Fruit fly (Drosophila melanogaster) whole organism, embryonic: ENCODE data around the gene CG2187.
A peak's percentile ranks its signal among the peaks of the same experiment; 100 is the strongest.

Source experiments
- ATbp ChIP-seq: fragments of 200-800 bp; sonication (Bioruptor generic); optimal IDR thresholded peaks from 2 replicates; lab custom pipeline; 2017; ENCODE audit warnings: missing biosample characterization, mild to moderate bottlenecking, missing genetic modification characterization, missing genetic modification reagents
- Adf1 ChIP-seq: fragments of 200-800 bp; sonication (Bioruptor generic); IDR thresholded peaks from 2 replicates; pipeline ENCODE4 v1.3.6; 2022; ENCODE audit warnings: missing biosample characterization, missing genetic modification characterization
- Antp ChIP-seq: fragments of 200-800 bp; sonication (Bioruptor generic); optimal IDR thresholded peaks from 3 replicates; lab custom pipeline; 2016; ENCODE audit warnings: missing biosample characterization, missing genetic modification characterization
- B-H2 ChIP-seq: fragments of 200-800 bp; sonication (Bioruptor generic); optimal IDR thresholded peaks from 2 replicates; lab custom pipeline; 2018; ENCODE audit warnings: missing biosample characterization, mild to moderate bottlenecking, missing genetic modification characterization
- Bteb2 ChIP-seq: fragments of 200-800 bp; sonication (Bioruptor generic); optimal IDR thresholded peaks from 2 replicates; lab custom pipeline; 2016; ENCODE audit warnings: missing biosample characterization, missing genetic modification characterization
- CG10274 ChIP-seq: fragments of 200-800 bp; sonication (Bioruptor generic); optimal IDR thresholded peaks from 3 replicates; lab custom pipeline; 2017; ENCODE audit warnings: missing biosample characterization, mild to moderate bottlenecking, missing genetic modification characterization
- CG10366 ChIP-seq: fragments of 200-800 bp; sonication (Bioruptor generic); IDR thresholded peaks from 2 replicates; pipeline ENCODE4 v1.3.6; 2022; ENCODE audit warnings: missing biosample characterization, missing genetic modification characterization
- CG11456 ChIP-seq: fragments of 200-800 bp; sonication (Bioruptor generic); IDR thresholded peaks from 3 replicates; pipeline ENCODE4 v1.3.6; 2022; ENCODE audit warnings: missing biosample characterization, missing genetic modification characterization
- CG11695 ChIP-seq: fragments of 200-800 bp; sonication (Bioruptor generic); IDR thresholded peaks from 3 replicates; pipeline ENCODE4 v1.3.6; 2022; ENCODE audit warnings: missing biosample characterization, missing genetic modification characterization
- CG11723 ChIP-seq: fragments of 200-800 bp; sonication (Bioruptor generic); optimal IDR thresholded peaks from 2 replicates; lab custom pipeline; 2017; ENCODE audit warnings: missing biosample characterization, mild to moderate bottlenecking, missing genetic modification characterization
- CG1233 ChIP-seq: fragments of 200-800 bp; sonication (Bioruptor generic); optimal IDR thresholded peaks from 4 replicates; lab custom pipeline; 2018; ENCODE audit warnings: missing biosample characterization, mild to moderate bottlenecking, missing genetic modification characterization
- CG16815 ChIP-seq: fragments of 200-800 bp; sonication (Bioruptor generic); optimal IDR thresholded peaks from 3 replicates; lab custom pipeline; 2017; ENCODE audit warnings: missing biosample characterization, mild to moderate bottlenecking, missing genetic modification characterization
- CG17359 ChIP-seq: fragments of 200-800 bp; sonication (Bioruptor generic); optimal IDR thresholded peaks from 3 replicates; lab custom pipeline; 2018; ENCODE audit warnings: missing biosample characterization, mild to moderate bottlenecking, missing genetic modification characterization, moderate library complexity
- CG17361 ChIP-seq: fragments of 200-800 bp; sonication (Bioruptor generic); IDR thresholded peaks from 3 replicates; pipeline ENCODE4 v1.3.6; 2022; ENCODE audit warnings: missing biosample characterization, missing genetic modification characterization
- CG17912 ChIP-seq: fragments of 200-800 bp; sonication (Bioruptor generic); optimal IDR thresholded peaks from 2 replicates; lab custom pipeline; 2018; ENCODE audit warnings: missing biosample characterization, mild to moderate bottlenecking, missing genetic modification characterization
- CG2678 ChIP-seq: fragments of 200-800 bp; sonication (Bioruptor generic); optimal IDR thresholded peaks from 3 replicates; lab custom pipeline; 2019; ENCODE audit warnings: missing biosample characterization, mild to moderate bottlenecking, missing genetic modification characterization, moderate library complexity
- CG3726 ChIP-seq: fragments of 200-800 bp; sonication (Bioruptor generic); IDR thresholded peaks from 3 replicates; pipeline ENCODE4, ENCODE4 v1.3.6; 2022; ENCODE audit warnings: missing biosample characterization, missing genetic modification characterization
- CG4360 ChIP-seq: fragments of 200-800 bp; sonication (Bioruptor generic); IDR thresholded peaks from 2 replicates; pipeline ENCODE4 v1.3.6; 2022; ENCODE audit warnings: missing biosample characterization, missing genetic modification characterization
- CG5180 ChIP-seq: fragments of 200-800 bp; sonication (Bioruptor generic); optimal IDR thresholded peaks from 3 replicates; lab custom pipeline; 2017; ENCODE audit warnings: missing biosample characterization, missing genetic modification characterization, mild to moderate bottlenecking, moderate library complexity, missing genetic modification reagents
- CG6765 ChIP-seq: fragments of 200-800 bp; sonication (Bioruptor generic); optimal IDR thresholded peaks from 3 replicates; lab custom pipeline; 2017; ENCODE audit warnings: missing biosample characterization, mild to moderate bottlenecking, missing genetic modification characterization
- CG9932 ChIP-seq: fragments of 200-800 bp; sonication (Bioruptor generic); IDR thresholded peaks from 2 replicates; pipeline ENCODE4 v1.3.6; 2022; ENCODE audit warnings: missing biosample characterization, missing genetic modification characterization
- Dek ChIP-seq: fragments of 200-800 bp; sonication (Bioruptor generic); optimal IDR thresholded peaks from 3 replicates; lab custom pipeline; 2019; ENCODE audit warnings: missing biosample characterization, mild to moderate bottlenecking, missing genetic modification characterization, moderate library complexity
- Dll ChIP-seq: fragments of 200-800 bp; sonication (Bioruptor generic); IDR thresholded peaks from 4 replicates; pipeline ENCODE4 v1.3.6; 2022; ENCODE audit warnings: missing biosample characterization, missing genetic modification characterization; ENCODE audit not compliant: partially characterized antibody
- Dref ChIP-seq: fragments of 200-800 bp; sonication (Bioruptor generic); IDR thresholded peaks from 2 replicates; pipeline ENCODE4 v1.3.6; 2022; ENCODE audit warnings: missing biosample characterization, missing genetic modification characterization
- Drgx ChIP-seq: fragments of 200-800 bp; sonication (Bioruptor generic); IDR thresholded peaks from 2 replicates; pipeline ENCODE4 v1.3.6; 2022; ENCODE audit warnings: missing biosample characterization, missing genetic modification characterization
- E2f1 ChIP-seq: fragments of 200-800 bp; sonication (Bioruptor generic); IDR thresholded peaks from 2 replicates; pipeline ENCODE4 v1.3.6; 2022; ENCODE audit warnings: missing biosample characterization, missing genetic modification characterization
- HmgZ ChIP-seq: fragments of 200-800 bp; sonication (Bioruptor generic); optimal IDR thresholded peaks from 2 replicates; lab custom pipeline; 2018; ENCODE audit warnings: missing biosample characterization, mild to moderate bottlenecking, missing genetic modification characterization
- Oli ChIP-seq: fragments of 200-800 bp; sonication (Bioruptor generic); optimal IDR thresholded peaks from 2 replicates; lab custom pipeline; 2018; ENCODE audit warnings: missing biosample characterization, mild to moderate bottlenecking, missing genetic modification characterization, moderate library complexity
- Pdp1 ChIP-seq, 2 experiments: fragments of 200-800 bp; sonication (Bioruptor generic); optimal IDR thresholded peaks; 3 replicates each; lab custom pipeline; 2016; ENCODE audit warnings: missing biosample characterization in 2 of 2, missing genetic modification characterization in 2 of 2, mild to moderate bottlenecking in 1 of 2, moderate library complexity in 1 of 2
- Poxn ChIP-seq: fragments of 200-800 bp; sonication (Bioruptor generic); IDR thresholded peaks from 2 replicates; pipeline ENCODE4 v1.3.6; 2022; ENCODE audit warnings: missing biosample characterization, missing genetic modification characterization
- ab ChIP-seq: fragments of 200-800 bp; sonication (Bioruptor generic); optimal IDR thresholded peaks from 2 replicates; lab custom pipeline; 2016; ENCODE audit warnings: missing biosample characterization, missing genetic modification characterization
- abd-A ChIP-seq: fragments of 200-800 bp; sonication (Bioruptor generic); optimal IDR thresholded peaks from 3 replicates; lab custom pipeline; 2019; ENCODE audit warnings: missing biosample characterization, mild to moderate bottlenecking, missing genetic modification characterization, moderate library complexity
- ac ChIP-seq: fragments of 200-800 bp; sonication (Bioruptor generic); optimal IDR thresholded peaks from 3 replicates; lab custom pipeline; 2017; ENCODE audit warnings: missing biosample characterization, mild to moderate bottlenecking, missing genetic modification characterization
- az2 ChIP-seq: fragments of 200-800 bp; sonication (Bioruptor generic); optimal IDR thresholded peaks from 3 replicates; lab custom pipeline; 2016; ENCODE audit warnings: missing biosample characterization, missing genetic modification characterization
- cad ChIP-seq: fragments of >200 bp; optimal IDR thresholded peaks from 2 replicates; lab custom pipeline; 2017; ENCODE audit warnings: missing biosample characterization, missing genetic modification characterization
- cwo ChIP-seq: fragments of 200-800 bp; sonication (Bioruptor generic); optimal IDR thresholded peaks from 3 replicates; lab custom pipeline; 2017; ENCODE audit warnings: missing biosample characterization, missing genetic modification characterization, mild to moderate bottlenecking, moderate library complexity, missing genetic modification reagents
- disco-r ChIP-seq: fragments of 200-800 bp; sonication (Bioruptor generic); optimal IDR thresholded peaks from 2 replicates; lab custom pipeline; 2016; ENCODE audit warnings: missing biosample characterization, missing genetic modification characterization
- ems ChIP-seq: fragments of 200-800 bp; sonication (Bioruptor generic); optimal IDR thresholded peaks from 3 replicates; lab custom pipeline; 2016; ENCODE audit warnings: missing biosample characterization, missing genetic modification characterization
- esg ChIP-seq: fragments of 200-800 bp; sonication (Bioruptor generic); conservative IDR thresholded peaks from 2 replicates; pipeline ENCODE4 v1.3.6; 2022; ENCODE audit warnings: missing biosample characterization, missing genetic modification characterization
- ewg ChIP-seq: fragments of 200-800 bp; sonication (Bioruptor generic); optimal IDR thresholded peaks from 3 replicates; lab custom pipeline; 2017; ENCODE audit warnings: mild to moderate bottlenecking, missing biosample characterization, missing genetic modification reagents, missing genetic modification characterization
- eyg ChIP-seq: fragments of 200-800 bp; sonication (Bioruptor generic); optimal IDR thresholded peaks from 3 replicates; lab custom pipeline; 2016; ENCODE audit warnings: missing biosample characterization, missing genetic modification characterization
- gcm ChIP-seq: fragments of 200-800 bp; sonication (Bioruptor generic); optimal IDR thresholded peaks from 2 replicates; lab custom pipeline; 2019; ENCODE audit warnings: missing biosample characterization, mild to moderate bottlenecking, missing genetic modification characterization, moderate library complexity
- mam ChIP-seq: fragments of 200-800 bp; sonication (Bioruptor generic); optimal IDR thresholded peaks from 3 replicates; lab custom pipeline; 2016; ENCODE audit warnings: missing biosample characterization, missing genetic modification characterization
- mirr ChIP-seq: fragments of 200-800 bp; sonication (Bioruptor generic); optimal IDR thresholded peaks from 3 replicates; lab custom pipeline; 2018; ENCODE audit warnings: missing biosample characterization, mild to moderate bottlenecking, missing genetic modification characterization
- nerfin-2 ChIP-seq: fragments of 200-800 bp; sonication (Bioruptor generic); IDR thresholded peaks from 2 replicates; pipeline ENCODE4 v1.3.6; 2022; ENCODE audit warnings: missing biosample characterization, missing genetic modification characterization; ENCODE audit not compliant: partially characterized antibody
- pho ChIP-seq: fragments of 200-800 bp; sonication (Bioruptor generic); optimal IDR thresholded peaks from 2 replicates; lab custom pipeline; 2016; ENCODE audit warnings: missing biosample characterization, missing genetic modification characterization
- psq ChIP-seq: fragments of 200-800 bp; sonication (Bioruptor generic); optimal IDR thresholded peaks from 2 replicates; lab custom pipeline; 2017; ENCODE audit warnings: missing biosample characterization, missing genetic modification characterization
- ro ChIP-seq: fragments of 200-800 bp; sonication (Bioruptor generic); IDR thresholded peaks from 2 replicates; pipeline ENCODE4 v1.3.6; 2022; ENCODE audit warnings: missing biosample characterization, missing genetic modification characterization
- slou ChIP-seq: fragments of 200-800 bp; sonication (Bioruptor generic); optimal IDR thresholded peaks from 3 replicates; lab custom pipeline; 2016; ENCODE audit warnings: missing biosample characterization, missing genetic modification characterization
- slp2 ChIP-seq: fragments of 200-800 bp; sonication (Bioruptor generic); optimal IDR thresholded peaks from 2 replicates; lab custom pipeline; 2016; ENCODE audit warnings: missing biosample characterization, missing genetic modification characterization
- unpg ChIP-seq: fragments of 200-800 bp; sonication (Bioruptor generic); optimal IDR thresholded peaks from 3 replicates; lab custom pipeline; 2018; ENCODE audit warnings: missing biosample characterization, mild to moderate bottlenecking, missing genetic modification characterization, moderate library complexity
- zfh1 ChIP-seq: fragments of 200-800 bp; sonication (Bioruptor generic); IDR thresholded peaks from 3 replicates; pipeline ENCODE4 v1.3.6; 2022; ENCODE audit warnings: missing biosample characterization, missing genetic modification characterization

CG2187 gene

dm6 chr3R:31709142-31709541 lies 49.3 kb downstream of the CG2187 start (continued):
- TF ChIP-seq cwo (no peak), Drgx (GFP tag; lab: Robert Waterston, UW) (peak; percentile 90), CG17361 (GFP tag; lab: Robert Waterston, UW) (no peak; the same call in 2 of the 3 replicates), eyg (GFP tag; lab: Kevin White, UChicago) (no peak), ac (GFP tag; lab: Kevin White, UChicago) (no peak), ewg (GFP tag; lab: Kevin White, UChicago) (no peak), E2f1 (GFP tag; lab: Robert Waterston, UW) (peak; percentile 53; the same call in 1 of the 2 replicates), psq (GFP tag; lab: Kevin White, UChicago) (no peak), pho (GFP tag; lab: Kevin White, UChicago) (no peak), CG1233 (GFP tag; lab: Kevin White, UChicago) (no peak), Dll (GFP tag; lab: Robert Waterston, UW) (no peak), Bteb2 (GFP tag; lab: Kevin White, UChicago) (no peak), CG10274 (GFP tag; lab: Kevin White, UChicago) (no peak), ro (GFP tag; lab: Robert Waterston, UW) (no peak), CG17912 (GFP tag; lab: Kevin White, UChicago) (no peak), Adf1 (no peak), gcm (GFP tag; lab: Kevin White, UChicago) (no peak), ATbp (GFP tag; lab: Kevin White, UChicago) (peak; percentile 1), Pdp1 (GFP tag; optimal IDR thresholded peaks at IDR 0.05; lab: Kevin White, UChicago) (no peak), CG11723 (GFP tag; lab: Kevin White, UChicago) (no peak), ab (GFP tag; lab: Kevin White, UChicago) (no peak), Dek (tag; lab: Kevin White, UChicago) (no peak), abd-A (tag; lab: Kevin White, UChicago) (no peak), esg (GFP tag; lab: Robert Waterston, UW) (no peak), CG4360 (GFP tag; lab: Robert Waterston, UW) (peak; percentile 75), Antp (GFP tag; lab: Kevin White, UChicago) (peak; percentile 6), CG11456 (GFP tag; lab: Robert Waterston, UW) (no peak), ems (GFP tag; lab: Kevin White, UChicago) (no peak), Oli (peak; percentile 33), CG17359 (tag; lab: Kevin White, UChicago) (peak; percentile 58), CG3726 (GFP tag; lab: Robert Waterston, UW) (0 out of 3 replicates have a peak, but pooled peaks have one; percentile 41), B-H2 (GFP tag; lab: Kevin White, UChicago) (no peak), CG6765 (GFP tag; lab: Kevin White, UChicago) (no peak), unpg (GFP tag; lab: Kevin White, UChicago) (no peak), CG2678 (tag; lab: Kevin White, UChicago) (peak; percentile 37), Dref (GFP tag; lab: Robert Waterston, UW) (no peak), HmgZ (tag; lab: Kevin White, UChicago) (no peak), nerfin-2 (GFP tag; lab: Robert Waterston, UW) (no peak), CG10366 (peak; percentile 54), CG9932 (GFP tag; lab: Robert Waterston, UW) (no peak), mam (no peak), slp2 (GFP tag; lab: Kevin White, UChicago) (no peak), cad (GFP tag; lab: Kevin White, UChicago) (no peak), disco-r (GFP tag; lab: Kevin White, UChicago) (no peak), Poxn (GFP tag; lab: Robert Waterston, UW) (no peak), CG16815 (GFP tag; lab: Kevin White, UChicago) (no peak), CG5180 (GFP tag; lab: Kevin White, UChicago) (no peak), mirr (GFP tag; lab: Kevin White, UChicago) (no peak), zfh1 (GFP tag; lab: Robert Waterston, UW) (0 out of 3 replicates have a peak, but pooled peaks have one; percentile 17), CG11695 (no peak), slou (no peak), az2 (GFP tag; lab: Kevin White, UChicago) (no peak)
